Fruit fly (Drosophila melanogaster) whole organism, adult: ENCODE results near the gene hiro.

Source experiments
- CG5204 ChIP-seq: fragments of 200-800 bp; sonication (Bioruptor generic); optimal IDR thresholded peaks from 2 replicates; lab custom pipeline; 2016; ENCODE audit warnings: missing biosample characterization, missing genetic modification characterization
- Clk ChIP-seq: fragments of 200-800 bp; sonication (Bioruptor generic); optimal IDR thresholded peaks from 2 replicates; lab custom pipeline; 2017; ENCODE audit warnings: missing biosample characterization, missing genetic modification characterization
- cnc ChIP-seq, 2 experiments: fragments of >200 bp; optimal IDR thresholded peaks; 2 replicates each; lab custom pipeline; 2017

- TF ChIP-seq Clk: no peak
- no peak for TF ChIP-seq CG5204 (GFP tag; lab: Kevin White, UChicago)
- no peak for TF ChIP-seq cnc (optimal IDR thresholded peaks at IDR 0.05; lab: Kevin White, UChicago)
Observed at dm6 chr3L:638757-639353, 48.9 kb downstream of the hiro start.
